Worm (Caenorhabditis elegans): Measurements from ENCODE around the gene C06C3.3.

C06C3.3 gene

ce11 chrII:9392724-9393123 is 20.4 kb upstream of the C06C3.3 start, which contains the start of gene lido-17:
Gene lido-17 (minus strand): TSS chrII:9392824.
- no peak for TF ChIP-seq unc-62 (GFP tag; optimal IDR thresholded peaks at IDR 0.05 in 1 of 2)
- TF ChIP-seq unc-62 (tag; optimal IDR thresholded peaks at IDR 0.05): no peak
- TF ChIP-seq rbr-2 (tag; optimal IDR thresholded peaks at IDR 0.05): no peak
- no peak for TF ChIP-seq lin-1 (GFP tag; IDR thresholded peaks at IDR 0.05)
- TF ChIP-seq F37D6.2 (tag; optimal IDR thresholded peaks at IDR 0.05): no peak
- TF ChIP-seq php-3 (GFP tag; IDR thresholded peaks at IDR 0.05): no peak
- TF ChIP-seq Y105C5A.15 (GFP tag; IDR thresholded peaks at IDR 0.05): no peak
- no peak for TF ChIP-seq fkh-10 (GFP tag; optimal IDR thresholded peaks at IDR 0.05)
- no peak for TF ChIP-seq tra-1 (GFP tag; IDR thresholded peaks at IDR 0.05)
- no peak for TF ChIP-seq nhr-237 (tag; optimal IDR thresholded peaks at IDR 0.05)
- TF ChIP-seq lin-39 (tag; optimal IDR thresholded peaks at IDR 0.05): no peak
- no peak for TF ChIP-seq mxl-3 (GFP tag; optimal IDR thresholded peaks at IDR 0.05)
- TF ChIP-seq nhr-48 (tag; optimal IDR thresholded peaks at IDR 0.05): no peak
- TF ChIP-seq daf-19 (GFP tag; conservative IDR thresholded peaks at IDR 0.05): no peak
- no peak for TF ChIP-seq ceh-28 (tag; optimal IDR thresholded peaks at IDR 0.05)
- no peak for TF ChIP-seq lin-13 (GFP tag; optimal IDR thresholded peaks at IDR 0.05)

- TF ChIP-seq tra-1 (GFP tag; IDR thresholded peaks at IDR 0.05) (no peak), ctbp-1 (GFP tag; IDR thresholded peaks at IDR 0.05) (no peak), egl-27 (tag; optimal IDR thresholded peaks at IDR 0.05) (no peak), spr-1 (tag; optimal IDR thresholded peaks at IDR 0.05) (no peak), nhr-48 (tag; optimal IDR thresholded peaks at IDR 0.05) (no peak), php-3 (GFP tag; IDR thresholded peaks at IDR 0.05) (no peak), aly-2 (tag; optimal IDR thresholded peaks at IDR 0.05) (no peak), ceh-20 (GFP tag; IDR thresholded peaks at IDR 0.05) (no peak), F10B5.3 (tag; optimal IDR thresholded peaks at IDR 0.05) (no peak), egl-43 (GFP tag; IDR thresholded peaks at IDR 0.05) (no peak), lin-38 (GFP tag; IDR thresholded peaks at IDR 0.05) (no peak), aha-1 (tag) (no peak), ama-1 (optimal IDR thresholded peaks at IDR 0.05) (no peak), ztf-11 (tag; optimal IDR thresholded peaks at IDR 0.05) (no peak), unc-39 (tag; optimal IDR thresholded peaks at IDR 0.05) (no peak), nhr-77 (tag; optimal IDR thresholded peaks at IDR 0.05) (no peak), ceh-32 (tag; optimal IDR thresholded peaks at IDR 0.05; ENCODE audit: poor library complexity) (no peak)
Measured at ce11 chrII:9385241-9385640, 12.9 kb upstream of the C06C3.3 start, which contains the start of gene C06C3.7. Gene C06C3.7 (plus strand): TSS chrII:9385541.

ce11 chrII:9379796-9380195 is 7.5 kb upstream of the C06C3.3 start, which contains the start of gene srh-48:
Gene srh-48 (plus strand): TSS chrII:9380096.
- TF ChIP-seq nhr-41 (GFP tag; IDR thresholded peaks at IDR 0.05) (no peak), dve-1 (tag; optimal IDR thresholded peaks at IDR 0.05; ENCODE audit: insufficient read depth) (no peak), ztf-7 (tag; optimal IDR thresholded peaks at IDR 0.05) (no peak), F10B5.3 (tag; optimal IDR thresholded peaks at IDR 0.05) (no peak), unc-130 (GFP tag; optimal IDR thresholded peaks at IDR 0.05) (no peak), nhr-6 (tag; optimal IDR thresholded peaks at IDR 0.05) (no peak), snpc-1.2 (GFP tag; IDR thresholded peaks at IDR 0.05) (no peak), rbr-2 (tag; optimal IDR thresholded peaks at IDR 0.05) (no peak), zip-2 (tag; optimal IDR thresholded peaks at IDR 0.05) (no peak), egl-43 (GFP tag; IDR thresholded peaks at IDR 0.05) (no peak), saeg-2 (GFP tag; IDR thresholded peaks at IDR 0.05) (no peak), nhr-237 (tag; optimal IDR thresholded peaks at IDR 0.05) (no peak), sdz-12 (GFP tag; optimal IDR thresholded peaks at IDR 0.05) (no peak), ces-1 (GFP tag; optimal IDR thresholded peaks at IDR 0.05) (no peak)
